Worm (Caenorhabditis elegans): ENCODE results near the gene nhr-53.

DNA sequence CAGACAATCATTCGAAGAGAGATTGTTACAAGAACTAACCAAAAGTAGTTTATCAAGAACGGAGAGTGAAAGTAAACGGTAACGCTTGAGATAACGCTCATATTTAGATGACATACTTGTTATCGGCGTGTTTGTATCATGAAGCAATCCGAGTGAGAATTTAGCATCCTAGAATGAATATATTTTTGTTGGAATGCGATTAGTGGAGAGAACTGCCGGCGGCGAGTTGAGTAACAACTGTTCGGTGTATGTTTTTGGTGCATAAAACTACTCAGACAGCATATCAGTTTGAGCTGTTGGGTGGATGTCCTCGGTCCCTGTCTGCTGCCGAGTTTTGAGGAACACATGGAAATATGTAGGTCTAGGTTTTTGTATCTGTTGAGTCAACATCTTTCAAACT is 31.4 kb upstream of the nhr-53 start, which contains the start of gene T23D5.3:
- TF ChIP-seq nhr-11 (tag; optimal IDR thresholded peaks at IDR 0.05) (no peak), jun-1 (tag; optimal IDR thresholded peaks at IDR 0.05) (no peak), unc-62 (GFP tag; optimal IDR thresholded peaks at IDR 0.05) (no peak)

All from whole organism, L3 larva.